Worm (Caenorhabditis elegans): Measurements from ENCODE around the gene scrm-7.

- TF ChIP-seq mep-1 (tag; optimal IDR thresholded peaks at IDR 0.05) (no peak), ztf-4 (tag; optimal IDR thresholded peaks at IDR 0.05) (no peak), unc-62 (GFP tag; optimal IDR thresholded peaks at IDR 0.05) (no peak), lin-15B (tag; optimal IDR thresholded peaks at IDR 0.05) (no peak), ama-1 (optimal IDR thresholded peaks at IDR 0.05) (no peak), egl-27 (tag; optimal IDR thresholded peaks at IDR 0.05) (no peak)
Observed at ce11 chrV:14791703-14792102, 12.2 kb upstream of the scrm-7 start.
